Worm (Caenorhabditis elegans) whole organism, L4/young adult: ENCODE measurements around the gene K07H8.12.

Experiments used
- W03F9.2 ChIP-seq: fragments of 150-350 bp; optimal IDR thresholded peaks from 2 replicates; lab custom pipeline; 2014; ENCODE audit warnings: missing biosample characterization, missing genetic modification characterization
- him-1 ChIP-seq: sonication (generic microtip); optimal IDR thresholded peaks from 2 replicates; lab custom pipeline; 2016; ENCODE audit warnings: missing genotype, missing genetic modification reagents, missing genetic modification characterization, missing compliant biosample characterization

DNA sequence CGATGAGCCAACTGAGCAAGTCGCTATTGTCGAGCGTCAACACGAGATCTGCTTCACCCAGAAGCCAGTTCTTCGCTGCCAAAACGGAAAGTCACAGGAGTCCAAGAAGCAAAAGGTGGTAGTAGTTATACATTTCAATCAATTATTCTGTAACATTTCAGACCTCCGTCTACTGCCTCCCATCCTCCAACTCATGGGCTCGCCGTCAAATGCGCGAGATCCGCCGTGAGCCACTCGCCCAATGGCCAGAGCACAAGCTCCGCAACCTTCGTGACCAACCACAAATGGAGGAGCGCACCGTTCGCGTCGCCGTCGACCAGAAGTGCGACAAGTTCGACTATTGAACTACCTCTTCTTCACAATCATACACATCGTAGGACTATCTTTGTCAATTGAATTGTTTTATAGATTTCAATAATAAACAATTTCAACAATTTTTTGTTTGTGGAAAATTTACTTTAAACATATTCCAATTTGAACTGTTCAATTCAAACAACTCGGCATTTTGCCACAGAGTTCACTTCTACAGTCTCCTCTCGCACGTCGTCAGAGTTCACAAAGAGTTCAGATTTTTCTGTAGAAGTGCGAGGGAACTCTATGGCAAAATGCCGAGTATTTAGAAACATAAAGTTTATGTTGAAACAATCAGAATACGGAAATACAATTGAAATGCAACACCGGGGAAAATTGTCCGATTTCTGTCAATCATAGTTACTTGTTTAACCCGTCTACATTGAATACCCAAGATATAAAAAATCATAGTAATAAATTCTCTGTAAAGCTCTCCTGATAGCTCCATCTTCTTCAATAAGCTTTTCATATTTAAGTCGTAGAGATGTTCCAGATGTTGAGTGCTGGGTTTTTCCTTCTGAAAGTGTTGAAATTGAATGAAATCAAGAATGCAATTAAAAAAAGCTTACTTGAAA is 10.2 kb downstream of the K07H8.12 start:
- TF ChIP-seq him-1 (tag; lab: Kevin White, UChicago) (no peak), W03F9.2 (tag; lab: Kevin White, UChicago) (no peak)
